Worm (Caenorhabditis elegans) whole organism, L3 larva: ENCODE data around the gene chd-3.

Experiments used
- R02D3.7 ChIP-seq: fragments of 150-350 bp; optimal IDR thresholded peaks from 2 replicates; lab custom pipeline; 2014; ENCODE audit warnings: missing biosample characterization, missing genetic modification characterization
- aly-2 ChIP-seq: fragments of 150-350 bp; optimal IDR thresholded peaks from 2 replicates; lab custom pipeline; 2014; ENCODE audit warnings: missing biosample characterization, missing genetic modification characterization
- ama-1 ChIP-seq: fragments of 150-350 bp; optimal IDR thresholded peaks from 2 replicates; lab custom pipeline; 2018
- ceh-16 ChIP-seq: sonication (generic microtip); optimal IDR thresholded peaks from 2 replicates; lab custom pipeline; 2017; ENCODE audit warnings: missing biosample characterization, missing genetic modification characterization
- ceh-28 ChIP-seq: fragments of 150-350 bp; optimal IDR thresholded peaks from 2 replicates; lab custom pipeline; 2014; ENCODE audit warnings: missing biosample characterization, missing genetic modification reagents, missing genetic modification characterization
- daf-12 ChIP-seq: fragments of 150-350 bp; optimal IDR thresholded peaks from 2 replicates; lab custom pipeline; 2014; ENCODE audit warnings: missing biosample characterization, missing genetic modification reagents, missing genetic modification characterization
- egl-27 ChIP-seq: sonication (generic microtip); optimal IDR thresholded peaks from 4 replicates; lab custom pipeline; 2017; ENCODE audit warnings: missing biosample characterization, missing genetic modification reagents, missing genetic modification characterization
- egl-5 ChIP-seq: fragments of 150-350 bp; optimal IDR thresholded peaks from 2 replicates; lab custom pipeline; 2017; ENCODE audit warnings: missing biosample characterization, missing genetic modification reagents, missing genetic modification characterization, inconsistent platforms
- elt-1 ChIP-seq: fragments of 150-350 bp; optimal IDR thresholded peaks from 2 replicates; lab custom pipeline; 2014; ENCODE audit warnings: missing biosample characterization, missing genetic modification characterization
- elt-2 ChIP-seq: sonication (generic microtip); optimal IDR thresholded peaks from 2 replicates; lab custom pipeline; 2016; ENCODE audit warnings: missing genetic modification reagents, mild to moderate bottlenecking, missing genetic modification characterization, missing compliant biosample characterization
- elt-3 ChIP-seq, 3 experiments: fragments of 150-350 bp in 1 of 3; sonication (generic microtip) in 2 of 3; optimal IDR thresholded peaks; 2 replicates in 2 of 3; 4 replicates in 1 of 3; lab custom pipeline; 2014 to 2017; ENCODE audit warnings: missing biosample characterization in 3 of 3, missing genetic modification characterization in 3 of 3
- fkh-10 ChIP-seq: sonication (generic microtip); optimal IDR thresholded peaks from 2 replicates; lab custom pipeline; 2017; ENCODE audit warnings: missing biosample characterization, missing genetic modification reagents, missing genetic modification characterization
- fkh-2 ChIP-seq: fragments of 150-350 bp; optimal IDR thresholded peaks from 2 replicates; lab custom pipeline; 2014; ENCODE audit warnings: missing biosample characterization, missing genetic modification reagents, missing genetic modification characterization
- fos-1 ChIP-seq: fragments of 150-350 bp; optimal IDR thresholded peaks from 2 replicates; lab custom pipeline; 2014; ENCODE audit warnings: missing biosample characterization, missing genetic modification characterization
- hmg-11 ChIP-seq: sonication (generic microtip); optimal IDR thresholded peaks from 2 replicates; lab custom pipeline; 2016; ENCODE audit warnings: missing genetic modification characterization, missing compliant biosample characterization
- lin-15B ChIP-seq: fragments of 150-350 bp; optimal IDR thresholded peaks from 2 replicates; lab custom pipeline; 2014; ENCODE audit warnings: missing biosample characterization, missing genetic modification characterization
- lin-39 ChIP-seq: fragments of 150-350 bp; optimal IDR thresholded peaks from 2 replicates; lab custom pipeline; 2018; ENCODE audit warnings: missing biosample characterization, missing genetic modification reagents, missing genetic modification characterization
- lsy-12 ChIP-seq: sonication (generic microtip); optimal IDR thresholded peaks from 2 replicates; lab custom pipeline; 2016; ENCODE audit warnings: mild to moderate bottlenecking, missing genetic modification characterization, missing compliant biosample characterization
- nfya-1 ChIP-seq: sonication (generic microtip); optimal IDR thresholded peaks from 2 replicates; lab custom pipeline; 2017; ENCODE audit warnings: missing genetic modification characterization, mild to moderate bottlenecking, missing compliant biosample characterization, antibody characterized with exemption, moderate library complexity; ENCODE audit not compliant: insufficient read depth
- nhr-11 ChIP-seq: fragments of 150-350 bp; optimal IDR thresholded peaks from 2 replicates; lab custom pipeline; 2014; ENCODE audit warnings: missing biosample characterization, missing genetic modification characterization
- nhr-12 ChIP-seq: fragments of 150-350 bp; optimal IDR thresholded peaks from 2 replicates; lab custom pipeline; 2014; ENCODE audit warnings: missing biosample characterization, missing genetic modification characterization
- nhr-23 ChIP-seq: fragments of 150-350 bp; optimal IDR thresholded peaks from 2 replicates; lab custom pipeline; 2014; ENCODE audit warnings: missing biosample characterization, missing genetic modification reagents, missing genetic modification characterization
- nhr-237 ChIP-seq: fragments of 150-350 bp; optimal IDR thresholded peaks from 2 replicates; lab custom pipeline; 2014; ENCODE audit warnings: missing biosample characterization, missing genetic modification characterization
- nhr-25 ChIP-seq: sonication (generic microtip); optimal IDR thresholded peaks from 2 replicates; lab custom pipeline; 2017; ENCODE audit warnings: missing biosample characterization, missing genetic modification characterization
- nhr-28 ChIP-seq: fragments of 150-350 bp; optimal IDR thresholded peaks from 2 replicates; lab custom pipeline; 2014; ENCODE audit warnings: missing biosample characterization, missing genetic modification characterization
- nhr-43 ChIP-seq: sonication (generic microtip); optimal IDR thresholded peaks from 2 replicates; lab custom pipeline; 2016; ENCODE audit warnings: mild to moderate bottlenecking, missing genetic modification characterization, missing compliant biosample characterization; ENCODE audit not compliant: poor library complexity, severe bottlenecking
- nhr-67 ChIP-seq: fragments of 150-350 bp; optimal IDR thresholded peaks from 2 replicates; lab custom pipeline; 2014; ENCODE audit warnings: missing biosample characterization, missing genetic modification characterization
- nhr-77 ChIP-seq: fragments of 150-350 bp; optimal IDR thresholded peaks from 2 replicates; lab custom pipeline; 2014; ENCODE audit warnings: missing biosample characterization, missing genetic modification characterization
- pha-4 ChIP-seq: fragments of 150-350 bp; optimal IDR thresholded peaks from 2 replicates; lab custom pipeline; 2014; ENCODE audit warnings: missing biosample characterization, missing genetic modification reagents, missing genetic modification characterization
- pqm-1 ChIP-seq: fragments of 150-350 bp; optimal IDR thresholded peaks from 2 replicates; lab custom pipeline; 2017; ENCODE audit warnings: missing biosample characterization, missing genetic modification characterization, inconsistent platforms
- sea-2 ChIP-seq: fragments of 150-350 bp; sonication (generic microtip); optimal IDR thresholded peaks from 4 replicates; lab custom pipeline; 2014; ENCODE audit warnings: missing biosample characterization, missing genetic modification reagents, missing genetic modification characterization
- skn-1 ChIP-seq: fragments of 150-350 bp; optimal IDR thresholded peaks from 2 replicates; lab custom pipeline; 2014; ENCODE audit warnings: missing biosample characterization, missing genetic modification characterization
- snpc-4 ChIP-seq: fragments of 150-350 bp; optimal IDR thresholded peaks from 2 replicates; lab custom pipeline; 2014; ENCODE audit warnings: missing biosample characterization, missing genetic modification characterization
- tbx-2 ChIP-seq: sonication (generic microtip); optimal IDR thresholded peaks from 2 replicates; lab custom pipeline; 2016; ENCODE audit warnings: mild to moderate bottlenecking, missing genetic modification characterization, missing compliant biosample characterization
- unc-62 ChIP-seq: fragments of 150-350 bp; sonication (generic microtip); optimal IDR thresholded peaks from 4 replicates; lab custom pipeline; 2014; ENCODE audit warnings: missing biosample characterization, missing genetic modification reagents, missing genetic modification characterization
- ztf-4 ChIP-seq: fragments of 150-350 bp; optimal IDR thresholded peaks from 2 replicates; lab custom pipeline; 2014; ENCODE audit warnings: missing biosample characterization, missing genetic modification characterization

Gene chd-3

DNA sequence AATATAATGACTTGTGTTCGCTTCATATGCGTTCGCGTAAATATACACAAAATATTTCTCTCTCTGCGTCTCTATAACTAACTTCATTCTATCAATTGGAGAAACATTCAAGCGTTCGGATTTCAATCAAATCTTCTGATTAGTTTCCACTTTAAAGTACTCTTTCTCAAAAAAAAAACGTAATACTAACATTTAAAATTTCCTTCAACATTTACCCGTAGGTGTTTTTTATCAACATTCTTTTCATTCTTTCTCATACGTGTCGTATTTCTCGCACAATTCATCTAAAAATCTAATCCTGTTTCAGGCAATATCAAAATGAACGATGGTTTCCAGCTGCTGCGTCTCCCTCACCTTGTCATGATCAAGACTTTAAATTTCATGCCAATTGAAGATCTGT is 5.3 kb upstream of the chd-3 start, which contains the start of gene T14G8.2:
TSS of gene T14G8.2 (plus strand) at position 301 of the 400 bp plus-strand sequence.
- no peak for TF ChIP-seq lin-15B (tag; lab: Kevin White, UChicago)

DNA sequence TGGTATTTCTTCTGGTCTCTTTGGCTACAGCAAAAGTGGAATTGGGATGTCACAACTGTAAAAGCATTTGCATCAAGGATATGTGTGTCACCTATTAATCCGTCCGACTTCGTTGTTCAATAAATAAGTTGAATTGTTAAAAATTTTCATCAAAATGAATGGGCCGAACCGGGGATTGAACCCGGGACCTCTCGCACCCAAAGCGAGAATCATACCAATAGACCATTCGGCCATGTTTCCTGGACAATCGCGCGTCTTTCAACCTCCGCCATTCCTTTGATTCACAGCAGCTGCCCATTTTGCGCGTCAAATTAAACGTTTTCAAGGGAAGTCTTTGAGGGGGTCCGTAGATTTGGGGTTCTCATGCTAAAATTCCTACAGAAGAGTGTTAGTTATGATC is 2.3 kb upstream of the chd-3 start:
- TF ChIP-seq lin-39 (tag; lab: Kevin White, UChicago) (peak; percentile 3), hmg-11 (tag; lab: Kevin White, UChicago) (no peak)
- TF ChIP-seq, all 47 proteins: peak for 1

- no peak for TF ChIP-seq skn-1 (tag; lab: Kevin White, UChicago)
- TF ChIP-seq, all 47 proteins: peak for 0
These were observed 1.7 kb upstream of the chd-3 start for ce11 chrX:12854135-12854534.

- TF ChIP-seq lsy-12 (tag; lab: Kevin White, UChicago) (no peak), aly-2 (tag; lab: Kevin White, UChicago) (no peak), nhr-67 (no peak), ama-1 (no peak), pha-4 (tag; lab: Kevin White, UChicago) (peak; percentile 40), snpc-4 (tag; lab: Kevin White, UChicago) (no peak), fkh-10 (GFP tag; lab: Kevin White, UChicago) (no peak), nhr-11 (tag; lab: Kevin White, UChicago) (no peak), skn-1 (tag; lab: Kevin White, UChicago) (no peak), ztf-4 (no peak), egl-27 (tag; lab: Kevin White, UChicago) (no peak), unc-62 (no peak), nhr-12 (tag; lab: Kevin White, UChicago) (no peak), pqm-1 (no peak), nfya-1 (peak; percentile 23), ceh-28 (tag; lab: Kevin White, UChicago) (no peak), elt-1 (no peak), hmg-11 (tag; lab: Kevin White, UChicago) (no peak), nhr-77 (tag; lab: Kevin White, UChicago) (no peak), nhr-28 (tag; lab: Kevin White, UChicago) (no peak), lin-15B (tag; lab: Kevin White, UChicago) (no peak), nhr-23 (peak; percentile 33), tbx-2 (tag; lab: Kevin White, UChicago) (no peak), daf-12 (no peak), fos-1 (tag; lab: Kevin White, UChicago) (no peak), elt-2 (peak; percentile 45), nhr-43 (tag; lab: Kevin White, UChicago) (no peak), R02D3.7 (no peak), nhr-237 (tag; lab: Kevin White, UChicago) (no peak), lin-39 (tag; lab: Kevin White, UChicago) (peak; percentile 8), sea-2 (GFP tag; lab: Kevin White, UChicago) (no peak), ceh-16 (tag; lab: Kevin White, UChicago) (no peak)
These were observed 678 bp upstream of the chd-3 start for ce11 chrX:12853079-12853478.

DNA sequence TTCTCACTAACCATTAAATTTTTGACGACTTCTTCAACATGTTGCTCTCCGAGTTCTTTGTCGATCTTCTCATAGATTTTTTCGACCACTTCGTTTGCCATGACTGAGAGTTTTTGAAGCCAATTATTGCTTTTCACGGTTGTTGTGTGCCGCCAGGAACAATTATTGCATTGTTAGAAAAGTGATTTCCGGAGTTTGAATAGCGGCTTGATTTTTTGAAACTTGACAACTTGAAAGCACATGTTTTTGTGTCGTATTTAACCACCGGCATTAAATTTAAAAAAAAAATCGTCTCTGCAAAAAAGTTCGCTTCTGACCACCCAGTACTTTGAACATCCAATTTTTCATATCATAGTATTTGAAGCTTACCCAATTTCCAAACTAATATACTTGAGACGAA is 6.4 kb downstream of the chd-3 start, which contains the start of gene C52G5.3:
TSS of gene C52G5.3 (minus strand) at position 101 of the 400 bp plus-strand sequence.
- TF ChIP-seq elt-3 (tag; optimal IDR thresholded peaks at IDR 0.05; lab: Kevin White, UChicago) (no peak), nhr-25 (tag; lab: Kevin White, UChicago) (no peak), ama-1 (no peak), egl-5 (tag; lab: Kevin White, UChicago) (no peak), daf-12 (no peak), nhr-23 (no peak), fkh-2 (tag; lab: Kevin White, UChicago) (no peak), aly-2 (tag; lab: Kevin White, UChicago) (no peak), nhr-77 (tag; lab: Kevin White, UChicago) (no peak)
